Fruit fly (Drosophila melanogaster): ENCODE measurements around the gene f.
A peak's percentile ranks its signal among the peaks of the same experiment; 100 is the strongest.

The f gene

DNA sequence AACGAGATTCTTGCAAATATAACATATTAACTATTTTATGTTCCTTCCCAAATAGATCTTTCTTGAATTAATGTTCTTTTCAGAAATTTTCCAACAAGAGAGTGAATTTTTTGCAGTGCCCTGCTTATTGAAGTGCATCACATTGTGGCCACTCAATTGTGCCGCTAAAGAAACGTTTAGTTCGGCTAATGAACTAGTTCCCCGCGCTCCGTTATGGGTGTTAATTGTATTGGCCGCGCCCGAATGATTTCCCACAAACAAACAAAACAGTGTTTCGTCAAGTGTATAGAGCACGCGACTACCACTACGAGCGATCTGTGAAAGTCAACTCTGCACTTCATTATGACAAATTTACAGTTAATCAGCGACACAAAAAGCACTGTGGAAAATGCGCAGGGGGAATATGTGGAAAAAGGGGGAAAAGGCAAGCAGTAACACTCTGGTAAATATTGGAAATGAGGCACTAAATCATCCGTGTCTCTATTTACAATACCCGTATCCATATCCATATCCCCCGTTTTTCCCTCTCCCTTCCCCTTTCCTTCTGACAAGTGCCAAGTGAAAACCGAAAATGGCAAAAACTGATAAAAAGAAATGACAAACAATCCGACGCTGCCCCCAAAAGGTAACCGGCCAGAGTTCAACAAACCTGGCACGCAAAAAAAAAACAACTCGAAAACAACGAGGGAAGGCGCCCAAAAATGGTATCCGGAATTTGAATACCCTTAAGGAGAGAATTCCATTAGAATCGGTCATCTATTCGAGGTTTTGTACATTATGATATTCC lies 63.7 kb downstream of the f start:
- no peak for TF ChIP-seq CG13204 (GFP tag; optimal IDR thresholded peaks at IDR 0.05)
- no peak for TF ChIP-seq Pif1A (GFP tag; optimal IDR thresholded peaks at IDR 0.05)
- TF ChIP-seq CG8159 (tag; optimal IDR thresholded peaks at IDR 0.05): no peak
- peak; percentile 8; the same call in 1 of the 2 replicates for TF ChIP-seq Ets98B (GFP tag; IDR thresholded peaks at IDR 0.05)
- TF ChIP-seq EcR (GFP tag; optimal IDR thresholded peaks at IDR 0.05): peak; percentile 60
- TF ChIP-seq rn (GFP tag; IDR thresholded peaks at IDR 0.05): no peak
- no peak for TF ChIP-seq Snoo (tag; optimal IDR thresholded peaks at IDR 0.05)
- no peak for TF ChIP-seq gl (tag; optimal IDR thresholded peaks at IDR 0.05)
- TF ChIP-seq Pif1B (GFP tag; optimal IDR thresholded peaks at IDR 0.05): no peak
- no peak for TF ChIP-seq CG34367 (tag; optimal IDR thresholded peaks at IDR 0.05)
- no peak for TF ChIP-seq CG10348 (GFP tag; IDR thresholded peaks at IDR 0.05)

DNA sequence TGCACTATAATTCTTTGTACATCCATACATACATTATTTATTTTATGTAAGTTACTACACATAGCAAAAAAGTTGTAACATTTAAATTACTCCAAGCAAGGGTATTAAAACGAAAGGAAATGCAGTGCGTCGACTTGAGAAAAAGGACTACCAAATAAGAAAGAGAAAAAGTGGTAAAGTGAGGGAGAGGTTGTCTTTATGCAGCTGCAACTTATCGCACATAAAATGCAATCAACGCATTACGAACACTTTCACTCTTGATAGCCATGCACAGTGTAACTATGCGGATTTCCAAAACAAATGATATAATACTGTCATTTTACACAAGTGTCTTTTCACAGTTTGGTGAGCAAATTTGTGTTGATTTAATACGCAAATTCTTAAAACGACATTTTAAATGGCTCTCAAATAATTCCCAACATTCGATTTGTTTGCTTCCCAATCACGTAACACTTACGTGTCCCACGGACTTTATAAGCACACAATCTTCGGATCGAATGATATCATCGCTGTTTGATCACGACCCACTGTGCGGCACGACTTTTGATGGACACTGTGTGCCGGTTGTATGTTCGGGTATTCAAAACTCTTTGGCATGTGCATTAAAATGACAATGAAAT lies 64.4 kb downstream of the f start:
- TF ChIP-seq CG12605 (GFP tag; IDR thresholded peaks at IDR 0.05): peak; percentile 47; the same call in 1 of the 2 replicates
- peak; percentile 52; the same call in 1 of the 2 replicates for TF ChIP-seq rn (GFP tag; IDR thresholded peaks at IDR 0.05)
- TF ChIP-seq CG8301 (tag; optimal IDR thresholded peaks at IDR 0.05): peak; percentile 71
- peak; percentile 73 for TF ChIP-seq CG14655 (GFP tag; optimal IDR thresholded peaks at IDR 0.05)
- peak; percentile 25 for TF ChIP-seq Ets98B (GFP tag; IDR thresholded peaks at IDR 0.05)
- TF ChIP-seq CG8159 (tag; optimal IDR thresholded peaks at IDR 0.05): peak; percentile 57
- TF ChIP-seq EcR (GFP tag; optimal IDR thresholded peaks at IDR 0.05): no peak
- peak; percentile 74 for TF ChIP-seq CG32121 (GFP tag; IDR thresholded peaks at IDR 0.05)
- peak; percentile 87 for TF ChIP-seq fd96Ca (GFP tag; IDR thresholded peaks at IDR 0.05)
- peak; percentile 39; the same call in 1 of the 2 replicates for TF ChIP-seq CG10348 (GFP tag; IDR thresholded peaks at IDR 0.05)
- no peak for TF ChIP-seq CG13204 (GFP tag; optimal IDR thresholded peaks at IDR 0.05)
- TF ChIP-seq Pif1A (GFP tag; optimal IDR thresholded peaks at IDR 0.05): peak; percentile 84
- peak; percentile 62 for TF ChIP-seq CG9948 (tag; optimal IDR thresholded peaks at IDR 0.05)
- peak; percentile 55 for TF ChIP-seq CG15710 (tag; optimal IDR thresholded peaks at IDR 0.05)
- TF ChIP-seq Pif1B (GFP tag; optimal IDR thresholded peaks at IDR 0.05): peak; percentile 79
- TF ChIP-seq CG34367 (tag; optimal IDR thresholded peaks at IDR 0.05): peak; percentile 54
- no peak for TF ChIP-seq gl (tag; optimal IDR thresholded peaks at IDR 0.05)
- TF ChIP-seq CG4496 (GFP tag; IDR thresholded peaks at IDR 0.05): peak; percentile 80
- peak; percentile 45 for TF ChIP-seq CG17806 (tag; optimal IDR thresholded peaks at IDR 0.05)
- TF ChIP-seq D1 (tag; optimal IDR thresholded peaks at IDR 0.05): peak; percentile 50
- peak; percentile 82 for TF ChIP-seq Snoo (tag; optimal IDR thresholded peaks at IDR 0.05)

DNA sequence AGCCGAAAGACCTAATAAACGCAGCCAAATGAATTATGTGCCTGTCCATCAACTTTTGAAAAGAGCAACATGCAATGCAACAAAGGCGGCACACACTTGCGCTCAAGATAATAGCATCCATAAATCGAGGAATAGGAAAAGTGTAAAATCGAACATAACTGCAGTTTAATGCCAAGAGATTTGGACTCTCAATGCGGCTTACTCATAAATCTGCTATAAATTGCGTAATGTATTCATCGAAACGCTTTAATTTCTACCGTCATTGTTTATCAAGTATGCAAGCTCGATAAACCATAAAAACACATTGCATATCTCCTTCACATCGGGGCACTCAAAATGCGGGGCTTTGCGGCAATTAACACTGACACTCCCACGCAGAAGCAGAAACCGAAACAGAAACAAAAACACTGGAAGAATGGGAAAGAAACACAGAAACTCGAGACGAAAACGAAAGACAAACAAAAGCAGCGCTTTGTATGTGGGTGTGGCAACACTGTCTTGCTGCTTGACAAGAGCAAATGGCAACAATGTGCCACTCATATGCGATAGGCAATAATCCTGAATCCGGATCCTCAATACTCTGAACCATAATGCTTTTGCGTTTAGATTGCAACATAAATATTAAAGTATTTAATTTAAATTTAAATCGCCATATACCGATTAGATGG lies 65.3 kb downstream of the f start:
- peak; percentile 33 for TF ChIP-seq CG14655 (GFP tag; optimal IDR thresholded peaks at IDR 0.05)
- peak; percentile 41 for TF ChIP-seq CG9948 (tag; optimal IDR thresholded peaks at IDR 0.05)
- TF ChIP-seq CG4496 (GFP tag; IDR thresholded peaks at IDR 0.05): peak; percentile 89
- no peak for TF ChIP-seq gl (tag; optimal IDR thresholded peaks at IDR 0.05)
- peak; percentile 34 for TF ChIP-seq CG15710 (tag; optimal IDR thresholded peaks at IDR 0.05)
- no peak for TF ChIP-seq D1 (tag; optimal IDR thresholded peaks at IDR 0.05)
- peak; percentile 50 for TF ChIP-seq CG34367 (tag; optimal IDR thresholded peaks at IDR 0.05)
- TF ChIP-seq CG8159 (tag; optimal IDR thresholded peaks at IDR 0.05): peak; percentile 27
- no peak for TF ChIP-seq Pif1B (GFP tag; optimal IDR thresholded peaks at IDR 0.05)
- peak; percentile 40 for TF ChIP-seq CG17806 (tag; optimal IDR thresholded peaks at IDR 0.05)
- TF ChIP-seq fd96Ca (GFP tag; IDR thresholded peaks at IDR 0.05): peak; percentile 75
- TF ChIP-seq CG10348 (GFP tag; IDR thresholded peaks at IDR 0.05): no peak
- peak; percentile 41 for TF ChIP-seq CG8301 (tag; optimal IDR thresholded peaks at IDR 0.05)
- TF ChIP-seq Pif1A (GFP tag; optimal IDR thresholded peaks at IDR 0.05): peak; percentile 31
- TF ChIP-seq CG12605 (GFP tag; IDR thresholded peaks at IDR 0.05): peak; percentile 54; the same call in 1 of the 2 replicates
- TF ChIP-seq Ets98B (GFP tag; IDR thresholded peaks at IDR 0.05): peak; percentile 74
- no peak for TF ChIP-seq rn (GFP tag; IDR thresholded peaks at IDR 0.05)
- no peak for TF ChIP-seq Snoo (tag; optimal IDR thresholded peaks at IDR 0.05)
- peak; percentile 79 for TF ChIP-seq CG32121 (GFP tag; IDR thresholded peaks at IDR 0.05)
- no peak for TF ChIP-seq CG13204 (GFP tag; optimal IDR thresholded peaks at IDR 0.05)
- no peak for TF ChIP-seq EcR (GFP tag; optimal IDR thresholded peaks at IDR 0.05)

DNA sequence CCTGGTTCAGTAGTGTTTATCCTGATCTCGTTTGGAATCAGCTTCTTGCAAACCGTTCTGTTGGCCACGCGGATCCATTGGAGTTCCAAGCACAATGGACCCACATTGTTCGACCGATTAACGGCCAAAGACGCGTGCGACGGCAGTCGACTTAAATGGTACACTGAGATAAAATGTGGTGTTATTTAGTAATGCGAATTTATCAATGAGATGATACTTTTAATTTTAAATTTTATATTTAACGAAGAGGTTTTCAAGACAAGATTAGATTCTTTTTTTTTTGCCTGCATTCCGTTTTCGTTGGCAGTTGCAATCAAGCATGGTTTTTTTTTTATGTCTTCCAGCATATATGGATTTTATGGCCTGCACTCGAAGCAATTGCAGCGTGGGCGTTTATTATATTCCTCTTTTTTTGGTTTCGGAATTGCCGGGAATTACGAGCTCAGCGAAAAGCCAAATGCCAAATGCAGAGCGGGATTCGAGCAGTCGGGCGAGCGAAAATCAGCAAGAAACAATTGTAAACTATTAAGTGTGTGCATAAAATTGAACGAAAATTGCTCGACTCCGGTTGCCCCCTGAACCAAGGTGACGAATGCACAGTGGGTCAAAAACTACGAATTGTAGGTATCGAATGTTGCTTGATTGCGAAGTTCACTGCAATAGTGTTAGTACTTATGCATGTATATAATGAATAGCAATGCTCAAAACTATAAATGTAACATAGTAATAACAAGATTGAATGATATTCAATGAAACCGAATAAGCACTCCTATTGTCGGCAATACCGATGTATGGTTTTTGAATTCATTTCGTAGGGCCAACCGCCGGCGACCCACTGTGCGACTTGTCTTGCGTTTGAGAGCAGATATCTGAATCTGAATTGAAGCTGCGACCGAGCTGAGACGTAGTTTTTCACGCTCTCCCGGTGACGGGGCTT lies 66.4 kb downstream of the f start:
- TF ChIP-seq CG9948 (tag; optimal IDR thresholded peaks at IDR 0.05): peak; percentile 83
- TF ChIP-seq CG8159 (tag; optimal IDR thresholded peaks at IDR 0.05): peak; percentile 81
- TF ChIP-seq gl (tag; optimal IDR thresholded peaks at IDR 0.05): peak; percentile 78
- TF ChIP-seq CG10348 (GFP tag; IDR thresholded peaks at IDR 0.05): no peak
- TF ChIP-seq CG17806 (tag; optimal IDR thresholded peaks at IDR 0.05): peak; percentile 80
- TF ChIP-seq Pif1B (GFP tag; optimal IDR thresholded peaks at IDR 0.05): peak; percentile 79
- peak; percentile 74 for TF ChIP-seq CG12605 (GFP tag; IDR thresholded peaks at IDR 0.05)
- peak; percentile 59 for TF ChIP-seq CG13204 (GFP tag; optimal IDR thresholded peaks at IDR 0.05)
- TF ChIP-seq Snoo (tag; optimal IDR thresholded peaks at IDR 0.05): peak; percentile 53
- peak; percentile 85 for TF ChIP-seq CG15710 (tag; optimal IDR thresholded peaks at IDR 0.05)
- peak; percentile 72 for TF ChIP-seq Pif1A (GFP tag; optimal IDR thresholded peaks at IDR 0.05)
- peak; percentile 86 for TF ChIP-seq fd96Ca (GFP tag; IDR thresholded peaks at IDR 0.05)
- peak; percentile 75 for TF ChIP-seq rn (GFP tag; IDR thresholded peaks at IDR 0.05)
- peak; percentile 81 for TF ChIP-seq CG8301 (tag; optimal IDR thresholded peaks at IDR 0.05)
- peak; percentile 83 for TF ChIP-seq CG32121 (GFP tag; IDR thresholded peaks at IDR 0.05)
- TF ChIP-seq CG4496 (GFP tag; IDR thresholded peaks at IDR 0.05): peak; percentile 86
- peak; percentile 80 for TF ChIP-seq Ets98B (GFP tag; IDR thresholded peaks at IDR 0.05)
- peak; percentile 57 for TF ChIP-seq EcR (GFP tag; optimal IDR thresholded peaks at IDR 0.05)
- peak; percentile 76 for TF ChIP-seq CG14655 (GFP tag; optimal IDR thresholded peaks at IDR 0.05)
- peak; percentile 82 for TF ChIP-seq CG34367 (tag; optimal IDR thresholded peaks at IDR 0.05)
- TF ChIP-seq D1 (tag; optimal IDR thresholded peaks at IDR 0.05): peak; percentile 57

All from whole organism, pupa.